Fruit fly (Drosophila melanogaster) whole organism, prepupa: Measurements from ENCODE around the gene Cht7.

Experiments
- CG32006 ChIP-seq: fragments of 200-800 bp; sonication (Bioruptor generic); optimal IDR thresholded peaks from 3 replicates; lab custom pipeline; 2017; ENCODE audit warnings: missing biosample characterization, mild to moderate bottlenecking, missing genetic modification characterization
- CG6792 ChIP-seq: fragments of 200-800 bp; sonication (Bioruptor generic); optimal IDR thresholded peaks from 3 replicates; lab custom pipeline; 2016; ENCODE audit warnings: missing biosample characterization, missing genetic modification characterization
- CG6808 ChIP-seq: fragments of 200-800 bp; sonication (Bioruptor generic); optimal IDR thresholded peaks from 3 replicates; lab custom pipeline; 2017; ENCODE audit warnings: missing biosample characterization, missing genetic modification characterization, mild to moderate bottlenecking, moderate library complexity, missing genetic modification reagents
- Lpt ChIP-seq: fragments of 200-800 bp; sonication (Bioruptor generic); optimal IDR thresholded peaks from 3 replicates; lab custom pipeline; 2016; ENCODE audit warnings: missing biosample characterization, missing genetic modification characterization
- Sox102F ChIP-seq: fragments of 200-800 bp; sonication (Bioruptor generic); optimal IDR thresholded peaks from 2 replicates; lab custom pipeline; 2016; ENCODE audit warnings: missing biosample characterization, mild to moderate bottlenecking, missing genetic modification characterization
- Sox15 ChIP-seq: fragments of 200-800 bp; sonication (Bioruptor generic); optimal IDR thresholded peaks from 3 replicates; lab custom pipeline; 2016; ENCODE audit warnings: missing biosample characterization, missing genetic modification characterization

- TF ChIP-seq Sox102F (GFP tag; lab: Kevin White, UChicago) (no peak), Lpt (GFP tag; lab: Kevin White, UChicago) (no peak), CG6792 (GFP tag; lab: Kevin White, UChicago) (no peak), CG32006 (GFP tag; lab: Kevin White, UChicago) (no peak), CG6808 (GFP tag; lab: Kevin White, UChicago) (no peak), Sox15 (no peak)
These were observed 52.7 kb downstream of the Cht7 start for dm6 chr3L:3054099-3054498.
